Fruit fly (Drosophila melanogaster) whole organism, wandering third instar larva: ENCODE data around the gene Mgat2.

ENCODE experiments used
- CrebA ChIP-seq: fragments of 200-800 bp; sonication (Bioruptor generic); optimal IDR thresholded peaks from 2 replicates; lab custom pipeline; 2016; ENCODE audit warnings: missing biosample characterization, mild to moderate bottlenecking, missing genetic modification characterization, borderline replicate concordance
- Myc ChIP-seq: fragments of >200 bp; optimal IDR thresholded peaks from 2 replicates; lab custom pipeline; 2017
- dmrt93B ChIP-seq: fragments of 200-800 bp; sonication (Bioruptor generic); optimal IDR thresholded peaks from 2 replicates; lab custom pipeline; 2018; ENCODE audit warnings: missing biosample characterization, mild to moderate bottlenecking, missing genetic modification characterization
- pan ChIP-seq: fragments of >200 bp; optimal IDR thresholded peaks from 2 replicates; lab custom pipeline; 2017

DNA sequence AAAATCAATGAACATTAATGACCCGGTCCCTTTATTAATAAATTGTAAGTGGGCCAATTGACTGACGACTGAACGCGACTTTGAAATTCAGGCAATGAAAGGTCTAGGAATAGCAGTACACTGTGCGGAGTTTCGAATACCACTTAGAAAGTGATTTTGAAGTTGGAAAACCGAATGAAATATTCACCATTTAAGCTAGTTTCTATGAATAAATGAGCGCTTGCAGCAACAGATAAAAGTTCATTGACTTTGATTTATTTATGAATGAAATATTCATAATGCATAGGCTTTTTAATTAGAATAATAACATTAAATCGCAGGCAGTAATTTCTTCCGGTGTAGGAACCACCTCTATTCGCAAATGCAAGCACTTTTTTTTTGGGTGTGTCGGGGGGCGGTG lies 1.0 kb downstream of the Mgat2 start:
- TF ChIP-seq CrebA (GFP tag; lab: Kevin White, UChicago) (no peak), Myc (no peak), pan (lab: Kevin White, UChicago) (no peak), dmrt93B (no peak)
